Worm (Caenorhabditis elegans): Measurements from ENCODE around the gene Y119D3B.21.

DNA sequence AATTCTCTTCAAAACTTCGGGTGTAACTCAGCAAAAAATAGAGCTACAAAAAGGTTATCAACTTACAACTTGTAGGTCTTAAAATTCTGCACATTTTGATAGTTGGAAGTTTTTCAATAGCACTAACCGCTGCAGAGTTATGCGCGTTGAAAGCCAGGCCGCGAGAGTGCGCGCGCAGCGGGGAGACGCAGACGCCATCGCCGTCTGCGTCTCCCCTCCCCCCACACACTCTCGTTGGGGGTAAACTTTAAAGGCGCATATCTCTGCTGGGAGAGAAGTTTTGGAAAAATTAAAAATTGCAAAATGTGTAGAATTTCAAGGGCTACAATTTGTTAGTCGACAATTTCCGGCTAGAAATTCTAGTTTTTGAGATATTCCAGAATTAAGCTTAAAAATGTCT lies 14.7 kb downstream of the Y119D3B.21 start:
- TF ChIP-seq unc-39 (tag; optimal IDR thresholded peaks at IDR 0.05) (no peak), ceh-9 (tag; optimal IDR thresholded peaks at IDR 0.05) (no peak), ama-1 (optimal IDR thresholded peaks at IDR 0.05) (no peak), elt-1 (tag; optimal IDR thresholded peaks at IDR 0.05) (no peak), nfya-1 (tag; optimal IDR thresholded peaks at IDR 0.05; ENCODE audit: insufficient read depth) (no peak), nhr-11 (tag; optimal IDR thresholded peaks at IDR 0.05) (no peak), ceh-82 (tag; optimal IDR thresholded peaks at IDR 0.05) (no peak), nhr-237 (tag; optimal IDR thresholded peaks at IDR 0.05) (no peak), mdl-1 (tag; optimal IDR thresholded peaks at IDR 0.05) (no peak)
